ENCODE assay signal across 1 fruit fly cellular context in genomic region chr3R:24720459-24721370, dm6.
TF ChIP-seq lines count a peak whose summit lies in the region.

No protein-coding gene starts in this region.

TF ChIP-seq in whole organism, prepupa, 60 proteins besides CTCF, POLR2A, EP300 and RAD21 (continued from another document):
- TF ChIP-seq dsx (GFP tag; optimal IDR thresholded peaks at IDR 0.05; lab: Kevin White, UChicago; ENCODE audit: poor library complexity, severe bottlenecking) (peak; percentile 32), CG3919 (GFP tag; optimal IDR thresholded peaks at IDR 0.05; lab: Kevin White, UChicago) (peak; percentile 79), vri (GFP tag; optimal IDR thresholded peaks at IDR 0.05; lab: Kevin White, UChicago) (no peak), Ets21C (GFP tag; optimal IDR thresholded peaks at IDR 0.05; lab: Kevin White, UChicago) (no peak), fd59A (GFP tag; optimal IDR thresholded peaks at IDR 0.05; lab: Kevin White, UChicago) (no peak), Blimp-1 (GFP tag; optimal IDR thresholded peaks at IDR 0.05; lab: Kevin White, UChicago) (no peak), CG11294 (GFP tag; IDR thresholded peaks at IDR 0.05; lab: Robert Waterston, UW) (no peak), CG10669 (GFP tag; optimal IDR thresholded peaks at IDR 0.05; lab: Kevin White, UChicago) (no peak), CG32006 (GFP tag; optimal IDR thresholded peaks at IDR 0.05; lab: Kevin White, UChicago) (no peak), CG16779 (tag; optimal IDR thresholded peaks at IDR 0.05; lab: Kevin White, UChicago) (no peak), acj6 (GFP tag; optimal IDR thresholded peaks at IDR 0.05; lab: Kevin White, UChicago) (no peak), spab (GFP tag; optimal IDR thresholded peaks at IDR 0.05; lab: Kevin White, UChicago) (no peak), CG11762 (GFP tag; optimal IDR thresholded peaks at IDR 0.05; lab: Kevin White, UChicago; ENCODE audit: insufficient read depth) (no peak), lz (GFP tag; optimal IDR thresholded peaks at IDR 0.05; lab: Kevin White, UChicago) (no peak), CG6163 (GFP tag; IDR thresholded peaks at IDR 0.05; lab: Robert Waterston, UW) (peak; percentile 76), Sox102F (GFP tag; optimal IDR thresholded peaks at IDR 0.05; lab: Kevin White, UChicago) (no peak), CG9139 (GFP tag; optimal IDR thresholded peaks at IDR 0.05; lab: Kevin White, UChicago) (no peak), CG8119 (GFP tag; IDR thresholded peaks at IDR 0.05; lab: Robert Waterston, UW) (no peak), Hr39 (GFP tag; optimal IDR thresholded peaks at IDR 0.05; lab: Kevin White, UChicago) (no peak), CG8632 (GFP tag; optimal IDR thresholded peaks at IDR 0.05; lab: Kevin White, UChicago) (no peak), Hr4 (GFP tag; optimal IDR thresholded peaks at IDR 0.05; lab: Kevin White, UChicago) (no peak), CG8319 (GFP tag; optimal IDR thresholded peaks at IDR 0.05; lab: Kevin White, UChicago) (no peak), cyc (GFP tag; optimal IDR thresholded peaks at IDR 0.05; lab: Kevin White, UChicago) (no peak), pdm3 (GFP tag; optimal IDR thresholded peaks at IDR 0.05; lab: Kevin White, UChicago) (no peak), Eip93F (GFP tag; optimal IDR thresholded peaks at IDR 0.05; lab: Kevin White, UChicago) (no peak)
